Fruit fly (Drosophila melanogaster): ENCODE measurements around the gene CG5171.

Gene CG5171

dm6 chr2L:7377402-7377801 is 23.7 kb upstream of the CG5171 start, which contains the start of gene ninaC:
TSS of gene ninaC (plus strand) at chr2L:7377702.
- TF ChIP-seq N (GFP tag; optimal IDR thresholded peaks at IDR 0.05) (no peak), sv (GFP tag; optimal IDR thresholded peaks at IDR 0.05) (no peak), Mio (GFP tag; optimal IDR thresholded peaks at IDR 0.05) (no peak)

dm6 chr2L:7386555-7387420 is 14.3 kb upstream of the CG5171 start:
- TF ChIP-seq Hnf4 (GFP tag; optimal IDR thresholded peaks at IDR 0.05) (no peak), Myc (optimal IDR thresholded peaks at IDR 0.05) (no peak), Mio (GFP tag; optimal IDR thresholded peaks at IDR 0.05) (no peak), usp (GFP tag; optimal IDR thresholded peaks at IDR 0.05) (no peak), HLH106 (tag; optimal IDR thresholded peaks at IDR 0.05) (no peak), Hr78 (GFP tag; optimal IDR thresholded peaks at IDR 0.05) (no peak), Jra (GFP tag; optimal IDR thresholded peaks at IDR 0.05) (no peak), pan (optimal IDR thresholded peaks at IDR 0.05) (no peak), br (GFP tag; optimal IDR thresholded peaks at IDR 0.05) (no peak), jim (GFP tag; optimal IDR thresholded peaks at IDR 0.05) (no peak), fru (GFP tag; optimal IDR thresholded peaks at IDR 0.05) (no peak), N (GFP tag; optimal IDR thresholded peaks at IDR 0.05) (no peak), Vsx2 (GFP tag; optimal IDR thresholded peaks at IDR 0.05; ENCODE audit: partially characterized antibody) (no peak), CG32264 (GFP tag; optimal IDR thresholded peaks at IDR 0.05) (no peak)

dm6 chr2L:7387813-7388558 is 13.1 kb upstream of the CG5171 start, which contains the start of the genes CG5149 and gudu:
TSS of gene CG5149 (minus strand) at chr2L:7388253.
TSS of gene gudu (plus strand) at chr2L:7388508.
- TF ChIP-seq psq (GFP tag; optimal IDR thresholded peaks at IDR 0.05) (no peak), h (GFP tag; optimal IDR thresholded peaks at IDR 0.05) (peak; percentile 1), Hnf4 (GFP tag; optimal IDR thresholded peaks at IDR 0.05) (peak; percentile 14), HLH106 (tag; optimal IDR thresholded peaks at IDR 0.05) (peak; percentile 19), foxo (GFP tag; optimal IDR thresholded peaks at IDR 0.05) (peak in 1 of 2 experiments; percentile 13), tai (GFP tag; optimal IDR thresholded peaks at IDR 0.05) (no peak), Hr78 (GFP tag; optimal IDR thresholded peaks at IDR 0.05) (no peak), GATAd (GFP tag; optimal IDR thresholded peaks at IDR 0.05) (no peak), Dif (GFP tag; optimal IDR thresholded peaks at IDR 0.05; ENCODE audit: partially characterized antibody) (peak; percentile 10), dsf (GFP tag; optimal IDR thresholded peaks at IDR 0.05; ENCODE audit: borderline replicate concordance) (no peak), usp (GFP tag; optimal IDR thresholded peaks at IDR 0.05) (no peak), woc (GFP tag; optimal IDR thresholded peaks at IDR 0.05) (no peak), rgr (GFP tag; optimal IDR thresholded peaks at IDR 0.05) (no peak), dl (GFP tag; optimal IDR thresholded peaks at IDR 0.05; ENCODE audit: insufficient read depth in 1 of 2, partially characterized antibody in 2 of 2) (no peak), Mio (GFP tag; optimal IDR thresholded peaks at IDR 0.05) (no peak), Myc (optimal IDR thresholded peaks at IDR 0.05) (peak; percentile 92), sv (GFP tag; optimal IDR thresholded peaks at IDR 0.05) (no peak)

dm6 chr2L:7395813-7396212 is 5.3 kb upstream of the CG5171 start:
- TF ChIP-seq Sp1 (GFP tag; optimal IDR thresholded peaks at IDR 0.05) (peak; percentile 30), N (GFP tag; optimal IDR thresholded peaks at IDR 0.05) (no peak), lola (GFP tag; optimal IDR thresholded peaks at IDR 0.05) (no peak), ey (GFP tag; optimal IDR thresholded peaks at IDR 0.05) (no peak), psq (GFP tag; optimal IDR thresholded peaks at IDR 0.05) (peak; percentile 14), woc (GFP tag; optimal IDR thresholded peaks at IDR 0.05) (no peak), Myc (optimal IDR thresholded peaks at IDR 0.05) (no peak), usp (GFP tag; optimal IDR thresholded peaks at IDR 0.05) (no peak), brk (GFP tag; optimal IDR thresholded peaks at IDR 0.05) (no peak), Dfd (GFP tag; optimal IDR thresholded peaks at IDR 0.05) (no peak), HLH106 (tag; optimal IDR thresholded peaks at IDR 0.05) (peak; percentile 50), Dif (GFP tag; optimal IDR thresholded peaks at IDR 0.05; ENCODE audit: partially characterized antibody) (no peak), Hnf4 (GFP tag; optimal IDR thresholded peaks at IDR 0.05) (no peak), GATAd (GFP tag; optimal IDR thresholded peaks at IDR 0.05) (no peak), rgr (GFP tag; optimal IDR thresholded peaks at IDR 0.05) (peak; percentile 42), Jra (GFP tag; optimal IDR thresholded peaks at IDR 0.05) (no peak), pan (optimal IDR thresholded peaks at IDR 0.05) (no peak), dl (GFP tag; optimal IDR thresholded peaks at IDR 0.05; ENCODE audit: insufficient read depth in 1 of 2, partially characterized antibody in 2 of 2) (no peak), dsf (GFP tag; optimal IDR thresholded peaks at IDR 0.05; ENCODE audit: borderline replicate concordance) (no peak), Mio (GFP tag; optimal IDR thresholded peaks at IDR 0.05) (no peak), Abd-B (GFP tag; optimal IDR thresholded peaks at IDR 0.05) (no peak), jim (GFP tag; optimal IDR thresholded peaks at IDR 0.05) (no peak), tai (GFP tag; optimal IDR thresholded peaks at IDR 0.05) (no peak), Hr78 (GFP tag; optimal IDR thresholded peaks at IDR 0.05) (no peak), CG32264 (GFP tag; optimal IDR thresholded peaks at IDR 0.05) (no peak), OdsH (GFP tag; optimal IDR thresholded peaks at IDR 0.05) (peak; percentile 38), dmrt93B (GFP tag; optimal IDR thresholded peaks at IDR 0.05) (no peak), sage (GFP tag; optimal IDR thresholded peaks at IDR 0.05) (no peak), Vsx2 (GFP tag; optimal IDR thresholded peaks at IDR 0.05; ENCODE audit: partially characterized antibody) (no peak), Rel (GFP tag; optimal IDR thresholded peaks at IDR 0.05) (no peak), Rel (tag; optimal IDR thresholded peaks at IDR 0.05) (no peak), CG9705 (GFP tag; optimal IDR thresholded peaks at IDR 0.05) (no peak), sv (GFP tag; optimal IDR thresholded peaks at IDR 0.05) (no peak)
